Worm (Caenorhabditis elegans) whole organism, L1 larva: ENCODE results near the gene smg-4.
A peak's percentile ranks its signal among the peaks of the same experiment; 100 is the strongest.

Source experiments
- C16A3.4 ChIP-seq: fragments of 150-350 bp; optimal IDR thresholded peaks from 2 replicates; lab custom pipeline; 2014; ENCODE audit warnings: missing biosample characterization, missing genetic modification characterization
- C34B4.2 ChIP-seq: sonication (generic microtip); optimal IDR thresholded peaks from 2 replicates; lab custom pipeline; 2017; ENCODE audit warnings: mild to moderate bottlenecking, missing genetic modification characterization, missing compliant biosample characterization
- F16B12.6 ChIP-seq: fragments of 150-350 bp; optimal IDR thresholded peaks from 2 replicates; lab custom pipeline; 2014; ENCODE audit warnings: missing biosample characterization, missing genetic modification characterization
- Y116A8C.19 ChIP-seq: sonication (generic microtip); optimal IDR thresholded peaks from 2 replicates; lab custom pipeline; 2016; ENCODE audit warnings: missing compliant biosample characterization, missing genetic modification characterization, borderline replicate concordance
- aha-1 ChIP-seq: fragments of 150-350 bp; optimal IDR thresholded peaks from 2 replicates; lab custom pipeline; 2014; ENCODE audit warnings: missing biosample characterization, missing genetic modification characterization
- aly-2 ChIP-seq: fragments of 150-350 bp; optimal IDR thresholded peaks from 2 replicates; lab custom pipeline; 2014; ENCODE audit warnings: missing biosample characterization, missing genetic modification characterization
- ama-1 ChIP-seq: fragments of 150-350 bp; optimal IDR thresholded peaks from 2 replicates; lab custom pipeline; 2014
- blmp-1 ChIP-seq: fragments of 150-350 bp; optimal IDR thresholded peaks from 2 replicates; lab custom pipeline; 2014; ENCODE audit warnings: missing biosample characterization, missing genetic modification characterization
- ceh-82 ChIP-seq, 3 experiments: fragments of 150-350 bp in 1 of 3; sonication (generic microtip) in 2 of 3; optimal IDR thresholded peaks; 2 replicates each; lab custom pipeline; 2014 to 2017; ENCODE audit warnings: missing biosample characterization in 3 of 3, missing genetic modification characterization in 3 of 3
- ces-1 ChIP-seq: fragments of 150-350 bp; optimal IDR thresholded peaks from 2 replicates; lab custom pipeline; 2014; ENCODE audit warnings: missing biosample characterization, missing genetic modification reagents, missing genetic modification characterization
- dpl-1 ChIP-seq, 3 experiments: fragments of 150-350 bp in 2 of 3; sonication (generic microtip) in 1 of 3; optimal IDR thresholded peaks; 2 replicates each; lab custom pipeline; 2014 to 2017; ENCODE audit warnings: missing biosample characterization in 3 of 3, missing genetic modification characterization in 3 of 3, missing genetic modification reagents in 3 of 3
- dsc-1 ChIP-seq: sonication (generic microtip); optimal IDR thresholded peaks from 2 replicates; lab custom pipeline; 2016; ENCODE audit warnings: mild to moderate bottlenecking, missing genetic modification characterization, missing compliant biosample characterization
- efl-1 ChIP-seq, 4 experiments: fragments of 150-350 bp; optimal IDR thresholded peaks in 3 of 4; peaks in 1 of 4; 1 replicate in 1 of 4; 2 replicates in 3 of 4; lab custom pipeline; 2014; ENCODE audit warnings: missing biosample characterization in 2 of 4, missing genetic modification characterization in 2 of 4, missing genetic modification reagents in 2 of 4
- egl-27 ChIP-seq, 2 experiments: fragments of 150-350 bp in 1 of 2; sonication (generic microtip); optimal IDR thresholded peaks; 3 replicates each; lab custom pipeline; 2017 to 2018; ENCODE audit warnings: missing biosample characterization in 2 of 2, missing genetic modification characterization in 2 of 2, missing genetic modification reagents in 2 of 2
- elt-2 ChIP-seq: sonication (generic microtip); optimal IDR thresholded peaks from 2 replicates; lab custom pipeline; 2016; ENCODE audit warnings: missing genetic modification characterization, mild to moderate bottlenecking, inconsistent platforms, missing compliant biosample characterization, missing genetic modification reagents
- elt-3 ChIP-seq, 6 experiments: fragments of 150-350 bp in 1 of 6; sonication (generic microtip); optimal IDR thresholded peaks; 2 replicates each; lab custom pipeline; 2017 to 2018; ENCODE audit warnings: missing biosample characterization in 6 of 6, missing genetic modification characterization in 6 of 6, inconsistent platforms in 1 of 6
- fkh-4 ChIP-seq: sonication (generic microtip); optimal IDR thresholded peaks from 2 replicates; lab custom pipeline; 2016; ENCODE audit warnings: missing compliant biosample characterization, missing genetic modification characterization, borderline replicate concordance
- fos-1 ChIP-seq: fragments of 150-350 bp; optimal IDR thresholded peaks from 2 replicates; lab custom pipeline; 2014; ENCODE audit warnings: missing biosample characterization, missing genetic modification characterization
- grh-1 ChIP-seq: fragments of 200-800 bp; sonication (Bioruptor generic); IDR thresholded peaks from 2 replicates; pipeline ENCODE4 v1.3.6; 2022; ENCODE audit warnings: missing genetic modification reagents, missing genetic modification characterization, missing compliant biosample characterization
- hlh-17 ChIP-seq: fragments of 200-800 bp; sonication (Bioruptor generic); optimal IDR thresholded peaks from 2 replicates; lab custom pipeline; 2018; ENCODE audit warnings: missing genetic modification characterization, mild to moderate bottlenecking, missing compliant biosample characterization, moderate library complexity, borderline replicate concordance
- lin-13 ChIP-seq: fragments of 150-350 bp; optimal IDR thresholded peaks from 2 replicates; lab custom pipeline; 2014; ENCODE audit warnings: missing biosample characterization, missing genetic modification reagents, missing genetic modification characterization
- lin-14 ChIP-seq: fragments of 200-800 bp; sonication (Bioruptor generic); optimal IDR thresholded peaks from 2 replicates; lab custom pipeline; 2018; ENCODE audit warnings: mild to moderate bottlenecking, missing genetic modification characterization, moderate library complexity, missing compliant biosample characterization
- lin-15B ChIP-seq: fragments of 150-350 bp; sonication (generic microtip); optimal IDR thresholded peaks from 3 replicates; lab custom pipeline; 2014; ENCODE audit warnings: missing biosample characterization, missing genetic modification characterization
- lin-35 ChIP-seq, 2 experiments: fragments of 150-350 bp; optimal IDR thresholded peaks; 2 replicates each; lab custom pipeline; 2014; ENCODE audit warnings: missing biosample characterization in 2 of 2, missing genetic modification characterization in 2 of 2, missing genetic modification reagents in 2 of 2
- lir-3 ChIP-seq: sonication (generic microtip); optimal IDR thresholded peaks from 2 replicates; lab custom pipeline; 2016; ENCODE audit warnings: mild to moderate bottlenecking, missing genetic modification characterization, moderate library complexity, missing compliant biosample characterization; ENCODE audit not compliant: poor library complexity
- lsy-2 ChIP-seq, 2 experiments: fragments of 150-350 bp; optimal IDR thresholded peaks; 2 replicates each; lab custom pipeline; 2014; ENCODE audit warnings: missing biosample characterization in 2 of 2, missing genetic modification characterization in 2 of 2
- mab-9 ChIP-seq: fragments of 200-800 bp; sonication (Bioruptor generic); IDR thresholded peaks from 2 replicates; pipeline ENCODE4 v1.3.6; 2022; ENCODE audit warnings: missing genetic modification reagents, missing genetic modification characterization, missing compliant biosample characterization
- mdl-1 ChIP-seq, 2 experiments: fragments of 150-350 bp; optimal IDR thresholded peaks; 2 replicates each; lab custom pipeline; 2014 to 2017; ENCODE audit warnings: missing biosample characterization in 2 of 2, missing genetic modification characterization in 2 of 2, inconsistent platforms in 1 of 2
- mep-1 ChIP-seq: fragments of 150-350 bp; optimal IDR thresholded peaks from 2 replicates; lab custom pipeline; 2014; ENCODE audit warnings: missing biosample characterization, missing genetic modification characterization
- nhr-11 ChIP-seq: fragments of 150-350 bp; optimal IDR thresholded peaks from 2 replicates; lab custom pipeline; 2014; ENCODE audit warnings: missing biosample characterization, missing genetic modification characterization
- nhr-12 ChIP-seq: sonication (generic microtip); optimal IDR thresholded peaks from 2 replicates; lab custom pipeline; 2017; ENCODE audit warnings: missing biosample characterization, missing genetic modification characterization
- nhr-19 ChIP-seq: fragments of 200-800 bp; sonication (Bioruptor generic); conservative IDR thresholded peaks from 2 replicates; pipeline ENCODE4 v1.3.6; 2022; ENCODE audit warnings: missing genetic modification characterization, missing compliant biosample characterization
- nhr-20 ChIP-seq: sonication (generic microtip); optimal IDR thresholded peaks from 2 replicates; lab custom pipeline; 2016; ENCODE audit warnings: mild to moderate bottlenecking, missing genetic modification characterization, missing compliant biosample characterization
- nhr-237 ChIP-seq: fragments of 150-350 bp; optimal IDR thresholded peaks from 2 replicates; lab custom pipeline; 2014; ENCODE audit warnings: missing biosample characterization, missing genetic modification characterization
- nhr-47 ChIP-seq: sonication (generic microtip); optimal IDR thresholded peaks from 2 replicates; lab custom pipeline; 2016; ENCODE audit warnings: mild to moderate bottlenecking, missing genetic modification characterization, moderate library complexity, missing compliant biosample characterization
- nhr-71 ChIP-seq: sonication (generic microtip); optimal IDR thresholded peaks from 2 replicates; lab custom pipeline; 2016; ENCODE audit warnings: mild to moderate bottlenecking, missing genetic modification characterization, moderate library complexity, missing compliant biosample characterization
- nhr-77 ChIP-seq: fragments of 150-350 bp; optimal IDR thresholded peaks from 2 replicates; lab custom pipeline; 2014; ENCODE audit warnings: missing biosample characterization, missing genetic modification characterization
- nhr-85 ChIP-seq: sonication (generic microtip); peaks from one replicate; lab custom pipeline; 2016; ENCODE audit warnings: missing genetic modification characterization, inconsistent platforms, missing compliant biosample characterization
- nhr-90 ChIP-seq: sonication (generic microtip); optimal IDR thresholded peaks from 2 replicates; lab custom pipeline; 2016; ENCODE audit warnings: mild to moderate bottlenecking, missing genetic modification characterization, missing compliant biosample characterization; ENCODE audit not compliant: poor library complexity
- pqm-1 ChIP-seq: sonication (generic microtip); optimal IDR thresholded peaks from 3 replicates; lab custom pipeline; 2017; ENCODE audit warnings: missing biosample characterization, missing genetic modification characterization
- skn-1 ChIP-seq: fragments of 150-350 bp; optimal IDR thresholded peaks from 2 replicates; lab custom pipeline; 2014; ENCODE audit warnings: missing biosample characterization, missing genetic modification characterization
- snu-23 ChIP-seq: sonication (generic microtip); optimal IDR thresholded peaks from 2 replicates; lab custom pipeline; 2016; ENCODE audit warnings: missing genetic modification characterization, missing compliant biosample characterization
- sptf-1 ChIP-seq: fragments of 150-350 bp; optimal IDR thresholded peaks from 2 replicates; lab custom pipeline; 2014; ENCODE audit warnings: missing biosample characterization, missing genetic modification characterization
- swsn-7 ChIP-seq: sonication (generic microtip); optimal IDR thresholded peaks from 2 replicates; lab custom pipeline; 2016; ENCODE audit warnings: missing genetic modification characterization, missing compliant biosample characterization
- tlp-1 ChIP-seq: fragments of 150-350 bp; optimal IDR thresholded peaks from 2 replicates; lab custom pipeline; 2014; ENCODE audit warnings: missing biosample characterization, missing genetic modification characterization
- unc-130 ChIP-seq: fragments of 150-350 bp; optimal IDR thresholded peaks from 2 replicates; lab custom pipeline; 2017; ENCODE audit warnings: missing biosample characterization, missing genetic modification characterization, inconsistent platforms
- unc-86 ChIP-seq: sonication (generic microtip); optimal IDR thresholded peaks from 2 replicates; lab custom pipeline; 2016; ENCODE audit warnings: missing genetic modification characterization, missing compliant biosample characterization
- unc-98 ChIP-seq: fragments of 200-800 bp; sonication (Bioruptor generic); IDR thresholded peaks from 2 replicates; pipeline ENCODE4 v1.3.6; 2022; ENCODE audit warnings: missing genetic modification characterization, missing compliant biosample characterization
- xbp-1 ChIP-seq: sonication (generic microtip); optimal IDR thresholded peaks from 2 replicates; lab custom pipeline; 2016; ENCODE audit warnings: missing genetic modification characterization, missing compliant biosample characterization
- zip-4 ChIP-seq: fragments of 200-800 bp; sonication (Bioruptor generic); optimal IDR thresholded peaks from 2 replicates; lab custom pipeline; 2018; ENCODE audit warnings: mild to moderate bottlenecking, missing genetic modification characterization, moderate library complexity, missing compliant biosample characterization
- ztf-4 ChIP-seq: fragments of 150-350 bp; optimal IDR thresholded peaks from 2 replicates; lab custom pipeline; 2014; ENCODE audit warnings: missing biosample characterization, missing genetic modification characterization

Gene smg-4

ce11 chrV:9729462-9730162 is 47.9 kb downstream of the smg-4 start, which contains the start of the genes aagr-3 and drap-1:
TSS of gene aagr-3 (minus strand) at chrV:9729512.
TSS of gene drap-1 (plus strand) at chrV:9730106.
- TF ChIP-seq grh-1 (GFP tag; lab: Robert Waterston, UW) (no peak), dsc-1 (no peak), lir-3 (no peak), ceh-82 (tag; optimal IDR thresholded peaks at IDR 0.05; lab: Kevin White, UChicago) (peak in 1 of 3 experiments; percentile 31), nhr-20 (peak; percentile 48), C16A3.4 (tag; lab: Kevin White, UChicago) (peak; percentile 76), xbp-1 (tag; lab: Kevin White, UChicago) (peak; percentile 99), blmp-1 (tag; lab: Kevin White, UChicago) (peak; percentile 67), aha-1 (tag; lab: Kevin White, UChicago) (no peak), hlh-17 (GFP tag; lab: Kevin White, UChicago) (no peak), lin-14 (GFP tag; lab: Kevin White, UChicago) (peak; percentile 58), elt-3 (tag; optimal IDR thresholded peaks at IDR 0.05; lab: Kevin White, UChicago) (peak in 1 of 6 experiments; percentile 65), lin-15B (tag; lab: Kevin White, UChicago) (peak; percentile 56), nhr-12 (tag; lab: Kevin White, UChicago) (no peak), lin-13 (GFP tag; lab: Kevin White, UChicago) (peak; percentile 39), swsn-7 (tag; lab: Kevin White, UChicago) (peak; percentile 36), skn-1 (tag; lab: Kevin White, UChicago) (peak; percentile 12), ces-1 (GFP tag; lab: Kevin White, UChicago) (no peak), lin-35 (GFP tag; optimal IDR thresholded peaks at IDR 0.05; lab: Kevin White, UChicago) (peak; percentile 79 to 89), zip-4 (GFP tag; lab: Kevin White, UChicago) (no peak), mdl-1 (tag; optimal IDR thresholded peaks at IDR 0.05; lab: Kevin White, UChicago) (peak in 1 of 2 experiments; percentile 42), dpl-1 (GFP tag; optimal IDR thresholded peaks at IDR 0.05; lab: Kevin White, UChicago) (peak; percentile 52 to 84 (median 75)), nhr-237 (tag; lab: Kevin White, UChicago) (no peak), unc-98 (GFP tag; lab: Robert Waterston, UW) (no peak), nhr-71 (tag; lab: Kevin White, UChicago) (peak; percentile 63), fos-1 (tag; lab: Kevin White, UChicago) (peak; percentile 36), F16B12.6 (tag; lab: Kevin White, UChicago) (no peak), mab-9 (GFP tag; lab: Robert Waterston, UW) (no peak), mep-1 (tag; lab: Kevin White, UChicago) (peak; percentile 54), ztf-4 (tag; lab: Kevin White, UChicago) (peak; percentile 12), nhr-77 (tag; lab: Kevin White, UChicago) (peak; percentile 19), aly-2 (tag; lab: Kevin White, UChicago) (no peak), fkh-4 (no peak), nhr-90 (peak; percentile 50), nhr-47 (tag; lab: Kevin White, UChicago) (peak; percentile 20), Y116A8C.19 (tag; lab: Kevin White, UChicago) (no peak), snu-23 (GFP tag; lab: Kevin White, UChicago) (peak; percentile 51), pqm-1 (tag; lab: Kevin White, UChicago) (no peak), egl-27 (tag; optimal IDR thresholded peaks at IDR 0.05; lab: Kevin White, UChicago) (no peak), elt-2 (peak; percentile 11), lsy-2 (tag; optimal IDR thresholded peaks at IDR 0.05; lab: Kevin White, UChicago) (peak; percentile 51 to 88), unc-130 (tag; lab: Kevin White, UChicago) (no peak), unc-86 (no peak), ama-1 (lab: Kevin White, UChicago) (peak; percentile 37), nhr-85 (tag; lab: Kevin White, UChicago) (peak; percentile 52), tlp-1 (tag; lab: Kevin White, UChicago) (no peak), sptf-1 (tag; lab: Kevin White, UChicago) (no peak), nhr-11 (tag; lab: Kevin White, UChicago) (no peak), nhr-19 (peak; percentile 40), C34B4.2 (tag; lab: Kevin White, UChicago) (no peak), efl-1 (optimal IDR thresholded peaks at IDR 0.05; lab: Kevin White, UChicago) (peak; percentile 21 to 71), efl-1 (GFP tag; optimal IDR thresholded peaks at IDR 0.05 in 1 of 2; lab: Kevin White, UChicago) (peak; percentile 80 to 97)
